Worm (Caenorhabditis elegans): ENCODE results near the gene T25B9.8.

DNA sequence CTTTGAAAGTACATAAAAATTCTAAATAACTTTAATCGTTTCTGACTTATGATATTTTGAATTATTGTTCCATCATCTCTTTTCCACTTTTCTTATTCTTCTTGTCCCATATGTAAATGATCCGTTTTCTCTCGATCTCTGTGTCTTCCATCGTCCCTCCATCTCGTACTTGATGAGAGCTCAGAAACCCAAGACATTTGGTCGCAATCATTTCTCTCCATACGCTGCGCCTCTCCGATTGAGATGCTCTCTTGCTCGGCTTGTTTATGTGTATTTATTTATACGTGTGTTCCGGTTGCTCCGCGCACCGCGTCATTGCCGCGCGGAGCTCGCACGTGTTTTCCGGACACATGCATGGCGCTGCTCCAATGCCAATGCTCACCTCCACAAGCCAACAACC is 43.4 kb upstream of the T25B9.8 start:
- no peak for TF ChIP-seq sdz-12 (GFP tag; optimal IDR thresholded peaks at IDR 0.05)
- TF ChIP-seq tag-97 (GFP tag; IDR thresholded peaks at IDR 0.05) = no peak
- no peak for TF ChIP-seq nhr-25 (tag; optimal IDR thresholded peaks at IDR 0.05; ENCODE audit: borderline replicate concordance, insufficient read depth)
- TF ChIP-seq nhr-28 (tag; optimal IDR thresholded peaks at IDR 0.05) = no peak

Measured in whole organism, L4 larva.